Fruit fly (Drosophila melanogaster): Measurements from ENCODE around the gene CAHbeta.

The CAHbeta gene

DNA sequence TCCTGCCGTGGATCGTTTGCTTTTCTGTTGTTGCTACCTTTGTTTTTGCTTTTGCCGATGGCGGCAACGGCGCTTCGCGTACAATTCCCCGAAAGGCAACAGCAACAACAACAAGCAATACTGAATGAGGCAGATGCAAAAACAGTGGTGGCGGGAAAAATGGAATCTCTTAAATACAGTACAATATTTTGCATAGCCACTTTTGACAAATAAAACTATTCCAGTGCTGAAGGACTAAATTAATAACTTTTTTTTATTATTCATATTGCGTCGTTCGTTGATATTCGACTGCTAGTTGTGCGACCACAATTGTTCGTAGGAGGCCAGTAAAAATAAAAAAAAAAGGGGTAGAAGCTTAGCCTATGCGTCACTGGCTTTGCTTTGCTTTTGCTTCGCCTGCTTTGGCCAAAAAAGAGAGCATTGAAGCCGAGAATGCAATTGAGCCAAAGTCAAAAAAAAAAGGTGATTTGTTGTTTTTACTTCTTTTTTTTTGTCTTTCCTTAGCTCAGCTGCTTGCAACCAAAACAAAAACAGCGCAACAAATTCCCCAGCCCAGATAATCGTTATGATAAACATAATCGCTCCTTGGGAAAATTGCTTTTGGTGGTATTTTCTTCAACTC is 51.2 kb downstream of the CAHbeta start:
- no peak for TF ChIP-seq CG8478 (optimal IDR thresholded peaks at IDR 0.05)
